Worm (Caenorhabditis elegans): ENCODE measurements around the gene cst-2.

DNA sequence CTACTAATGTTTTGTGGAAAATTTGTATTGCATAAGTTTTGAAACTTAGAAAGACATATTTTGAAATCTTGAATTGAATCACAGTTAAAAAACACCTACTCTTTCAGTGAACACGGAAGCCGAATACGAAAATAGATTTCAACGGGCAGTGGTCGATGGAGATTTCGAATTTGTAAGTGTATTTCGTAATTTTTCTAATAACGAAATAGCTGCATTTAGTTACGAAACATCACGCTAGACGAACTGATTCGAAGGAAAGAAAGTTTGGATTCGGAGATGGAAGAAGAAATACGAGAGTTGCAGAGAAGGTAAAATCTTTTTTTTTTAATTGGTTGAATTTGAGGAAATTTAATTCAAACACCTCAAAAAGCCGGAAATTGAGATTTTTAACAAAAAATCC lies 6.9 kb upstream of the cst-2 start:
- TF ChIP-seq T22C8.4 (GFP tag; IDR thresholded peaks at IDR 0.05) (no peak), cog-1 (tag; optimal IDR thresholded peaks at IDR 0.05) (no peak)
